Fruit fly (Drosophila melanogaster) whole organism, prepupa: ENCODE measurements around the gene RpL3.

Experiments
- CG32006 ChIP-seq: fragments of 200-800 bp; sonication (Bioruptor generic); optimal IDR thresholded peaks from 3 replicates; lab custom pipeline; 2017; ENCODE audit warnings: missing biosample characterization, mild to moderate bottlenecking, missing genetic modification characterization
- CG9139 ChIP-seq: fragments of 200-800 bp; sonication (Bioruptor generic); optimal IDR thresholded peaks from 3 replicates; lab custom pipeline; 2017; ENCODE audit warnings: missing biosample characterization, mild to moderate bottlenecking, missing genetic modification characterization
- Eip93F ChIP-seq: fragments of 200-800 bp; sonication (Bioruptor generic); optimal IDR thresholded peaks from 2 replicates; lab custom pipeline; 2016; ENCODE audit warnings: missing biosample characterization, mild to moderate bottlenecking, missing genetic modification characterization
- Ets96B ChIP-seq: fragments of 200-800 bp; optimal IDR thresholded peaks from 2 replicates; lab custom pipeline; 2019; ENCODE audit warnings: missing biosample characterization, mild to moderate bottlenecking, missing genetic modification characterization, moderate library complexity

- TF ChIP-seq Ets96B (tag; lab: Kevin White, UChicago) (no peak), CG32006 (GFP tag; lab: Kevin White, UChicago) (no peak), CG9139 (GFP tag; lab: Kevin White, UChicago) (no peak), Eip93F (GFP tag; lab: Kevin White, UChicago) (no peak)
These were observed 25.2 kb downstream of the RpL3 start for dm6 chr3R:11246865-11247264.
